Worm (Caenorhabditis elegans) whole organism, midembryonic: ENCODE results near the gene gsr-1.

Source experiments
- cog-1 ChIP-seq: sonication (generic microtip); optimal IDR thresholded peaks from 2 replicates; lab custom pipeline; 2016; ENCODE audit warnings: missing genetic modification characterization, missing compliant biosample characterization
- flt-1 ChIP-seq: fragments of 200-800 bp; sonication (Bioruptor generic); IDR thresholded peaks from 2 replicates; pipeline ENCODE4 v1.3.6; 2022; ENCODE audit warnings: missing genetic modification characterization, missing compliant biosample characterization
- klf-2 ChIP-seq: fragments of 200-800 bp; sonication (Bioruptor generic); conservative IDR thresholded peaks from 2 replicates; pipeline ENCODE4 v1.3.6; 2022; ENCODE audit warnings: missing genetic modification reagents, missing genetic modification characterization, missing compliant biosample characterization
- ref-1 ChIP-seq: fragments of 200-800 bp; sonication (Bioruptor generic); conservative IDR thresholded peaks from 2 replicates; pipeline ENCODE4 v1.3.6; 2022; ENCODE audit warnings: missing genetic modification reagents, missing genetic modification characterization, missing compliant biosample characterization

ce11 chrIII:3698366-3698765, 47.7 kb downstream of the gsr-1 start:
- TF ChIP-seq flt-1 (no peak), klf-2 (GFP tag; lab: Robert Waterston, UW) (no peak), ref-1 (GFP tag; lab: Robert Waterston, UW) (no peak), cog-1 (tag; lab: Kevin White, UChicago) (no peak)
